Fruit fly (Drosophila melanogaster) whole organism, embryonic: ENCODE measurements around the gene CG11986.
A peak's percentile ranks its signal among the peaks of the same experiment; 100 is the strongest.

Experiments used
- CG10147 ChIP-seq: fragments of 200-800 bp; sonication (Bioruptor generic); optimal IDR thresholded peaks from 2 replicates; lab custom pipeline; 2019; ENCODE audit warnings: missing biosample characterization, mild to moderate bottlenecking, missing genetic modification characterization, moderate library complexity
- CG1024 ChIP-seq: fragments of 200-800 bp; sonication (Bioruptor generic); IDR thresholded peaks from 2 replicates; pipeline ENCODE4 v1.3.6; 2022; ENCODE audit warnings: missing biosample characterization, missing genetic modification characterization
- CG10462 ChIP-seq: fragments of 200-800 bp; sonication (Bioruptor generic); optimal IDR thresholded peaks from 2 replicates; lab custom pipeline; 2016; ENCODE audit warnings: missing biosample characterization, missing genetic modification characterization
- CG10654 ChIP-seq: fragments of 200-800 bp; sonication (Bioruptor generic); optimal IDR thresholded peaks from 2 replicates; lab custom pipeline; 2016; ENCODE audit warnings: missing biosample characterization, missing genetic modification characterization
- CG11696 ChIP-seq: fragments of 200-800 bp; sonication (Bioruptor generic); IDR thresholded peaks from 2 replicates; pipeline ENCODE4 v1.3.6; 2022; ENCODE audit warnings: missing biosample characterization, missing genetic modification characterization
- CG12769 ChIP-seq: fragments of 200-800 bp; sonication (Bioruptor generic); optimal IDR thresholded peaks from 2 replicates; lab custom pipeline; 2019; ENCODE audit warnings: missing biosample characterization, mild to moderate bottlenecking, missing genetic modification characterization, moderate library complexity
- CG14014 ChIP-seq: fragments of 200-800 bp; sonication (Bioruptor generic); IDR thresholded peaks from 2 replicates; pipeline ENCODE4 v1.3.6; 2022; ENCODE audit warnings: missing biosample characterization, missing genetic modification characterization
- CG17385 ChIP-seq: fragments of 200-800 bp; sonication (Bioruptor generic); optimal IDR thresholded peaks from 3 replicates; lab custom pipeline; 2018; ENCODE audit warnings: missing biosample characterization, mild to moderate bottlenecking, missing genetic modification characterization
- CG17802 ChIP-seq: fragments of 200-800 bp; sonication (Bioruptor generic); optimal IDR thresholded peaks from 2 replicates; lab custom pipeline; 2018; ENCODE audit warnings: missing biosample characterization, mild to moderate bottlenecking, missing genetic modification characterization, moderate library complexity
- CG2889 ChIP-seq: fragments of 200-800 bp; sonication (Bioruptor generic); IDR thresholded peaks from 3 replicates; pipeline ENCODE4 v1.3.6; 2022; ENCODE audit warnings: missing biosample characterization, missing genetic modification characterization
- CG30431 ChIP-seq: fragments of 200-800 bp; sonication (Bioruptor generic); optimal IDR thresholded peaks from 2 replicates; lab custom pipeline; 2017; ENCODE audit warnings: missing biosample characterization, missing genetic modification characterization
- CG32532 ChIP-seq: fragments of 200-800 bp; sonication (Bioruptor generic); IDR thresholded peaks from 2 replicates; pipeline ENCODE4 v1.3.6; 2022; ENCODE audit warnings: missing biosample characterization, missing genetic modification characterization
- CG34376 ChIP-seq: fragments of 200-800 bp; sonication (Bioruptor generic); optimal IDR thresholded peaks from 2 replicates; lab custom pipeline; 2018; ENCODE audit warnings: missing biosample characterization, mild to moderate bottlenecking, missing genetic modification characterization
- CG4404 ChIP-seq: fragments of 200-800 bp; sonication (Bioruptor generic); IDR thresholded peaks from 2 replicates; pipeline ENCODE4 v1.3.6; 2022; ENCODE audit warnings: missing biosample characterization, missing genetic modification characterization
- CG4820 ChIP-seq: fragments of 200-800 bp; sonication (Bioruptor generic); optimal IDR thresholded peaks from 3 replicates; lab custom pipeline; 2016; ENCODE audit warnings: missing biosample characterization, missing genetic modification characterization
- CG6791 ChIP-seq: fragments of 200-800 bp; sonication (Bioruptor generic); IDR thresholded peaks from 3 replicates; pipeline ENCODE4 v1.3.6; 2022; ENCODE audit warnings: missing biosample characterization, missing genetic modification characterization; ENCODE audit not compliant: partially characterized antibody
- CG7987 ChIP-seq: fragments of 200-800 bp; sonication (Bioruptor generic); optimal IDR thresholded peaks from 2 replicates; lab custom pipeline; 2018; ENCODE audit warnings: missing biosample characterization, mild to moderate bottlenecking, missing genetic modification characterization, moderate library complexity
- CG8290 ChIP-seq, 3 experiments: fragments of 200-800 bp; sonication (Bioruptor generic); optimal IDR thresholded peaks; 2 replicates each; lab custom pipeline; 2016 to 2019; ENCODE audit warnings: missing biosample characterization in 3 of 3, missing genetic modification characterization in 3 of 3, mild to moderate bottlenecking in 2 of 3, moderate library complexity in 1 of 3
- CG8478 ChIP-seq: fragments of >200 bp; optimal IDR thresholded peaks from 2 replicates; lab custom pipeline; 2018
- CG9817 ChIP-seq: fragments of 200-800 bp; sonication (Bioruptor generic); optimal IDR thresholded peaks from 2 replicates; lab custom pipeline; 2018; ENCODE audit warnings: missing biosample characterization, mild to moderate bottlenecking, missing genetic modification characterization, moderate library complexity
- CG9876 ChIP-seq: fragments of 200-800 bp; sonication (Bioruptor generic); optimal IDR thresholded peaks from 2 replicates; lab custom pipeline; 2016; ENCODE audit warnings: missing biosample characterization, missing genetic modification characterization
- CTCF ChIP-seq: fragments of 200-800 bp; sonication (Bioruptor generic); optimal IDR thresholded peaks from 2 replicates; lab custom pipeline; 2017; ENCODE audit warnings: missing biosample characterization, mild to moderate bottlenecking, missing genetic modification characterization, moderate library complexity
- Dbx ChIP-seq: fragments of 200-800 bp; sonication (Bioruptor generic); IDR thresholded peaks from 3 replicates; pipeline ENCODE4 v1.3.6; 2022; ENCODE audit warnings: missing biosample characterization, missing genetic modification characterization
- Dll ChIP-seq: fragments of 200-800 bp; sonication (Bioruptor generic); IDR thresholded peaks from 4 replicates; pipeline ENCODE4 v1.3.6; 2022; ENCODE audit warnings: missing biosample characterization, missing genetic modification characterization; ENCODE audit not compliant: partially characterized antibody
- E2f1 ChIP-seq: fragments of 200-800 bp; sonication (Bioruptor generic); IDR thresholded peaks from 2 replicates; pipeline ENCODE4 v1.3.6; 2022; ENCODE audit warnings: missing biosample characterization, missing genetic modification characterization
- ERR ChIP-seq: fragments of 200-800 bp; sonication (Bioruptor generic); optimal IDR thresholded peaks from 2 replicates; lab custom pipeline; 2016; ENCODE audit warnings: missing biosample characterization, missing genetic modification characterization
- HHEX ChIP-seq: fragments of 200-800 bp; sonication (Bioruptor generic); optimal IDR thresholded peaks from 3 replicates; lab custom pipeline; 2017; ENCODE audit warnings: missing biosample characterization, mild to moderate bottlenecking, missing genetic modification characterization, missing genetic modification reagents
- Hand ChIP-seq: fragments of 200-800 bp; sonication (Bioruptor generic); optimal IDR thresholded peaks from 2 replicates; lab custom pipeline; 2017; ENCODE audit warnings: mild to moderate bottlenecking, missing biosample characterization, missing genetic modification reagents, missing genetic modification characterization
- HmgZ ChIP-seq: fragments of 200-800 bp; sonication (Bioruptor generic); optimal IDR thresholded peaks from 2 replicates; lab custom pipeline; 2018; ENCODE audit warnings: missing biosample characterization, mild to moderate bottlenecking, missing genetic modification characterization
- Mrtf ChIP-seq: fragments of 200-800 bp; sonication (Bioruptor generic); IDR thresholded peaks from 3 replicates; pipeline ENCODE4 v1.3.6; 2022; ENCODE audit warnings: missing biosample characterization, missing genetic modification characterization
- Myb ChIP-seq: fragments of 200-800 bp; sonication (Bioruptor generic); optimal IDR thresholded peaks from 2 replicates; lab custom pipeline; 2016; ENCODE audit warnings: missing biosample characterization, missing genetic modification characterization
- Pdp1 ChIP-seq, 2 experiments: fragments of 200-800 bp; sonication (Bioruptor generic); optimal IDR thresholded peaks; 3 replicates each; lab custom pipeline; 2016; ENCODE audit warnings: missing biosample characterization in 2 of 2, missing genetic modification characterization in 2 of 2, mild to moderate bottlenecking in 1 of 2, moderate library complexity in 1 of 2
- Ravus ChIP-seq: fragments of 200-800 bp; sonication (Bioruptor generic); IDR thresholded peaks from 2 replicates; pipeline ENCODE4 v1.3.6; 2022; ENCODE audit warnings: missing biosample characterization, missing genetic modification characterization
- Sry-δ ChIP-seq: fragments of 200-800 bp; sonication (Bioruptor generic); optimal IDR thresholded peaks from 2 replicates; lab custom pipeline; 2016; ENCODE audit warnings: missing biosample characterization, missing genetic modification characterization
- Stat92E ChIP-seq, 3 experiments: fragments of >200 bp in 2 of 3; fragments of 200-800 bp in 1 of 3; sonication (Bioruptor generic) in 1 of 3; optimal IDR thresholded peaks; 2 replicates each; lab custom pipeline; 2017 to 2019; ENCODE audit warnings: missing biosample characterization in 3 of 3, missing genetic modification characterization in 3 of 3, mild to moderate bottlenecking in 1 of 3, moderate library complexity in 1 of 3
- bowl ChIP-seq: fragments of 200-800 bp; sonication (Bioruptor generic); IDR thresholded peaks from 2 replicates; pipeline ENCODE4 v1.3.6; 2022; ENCODE audit warnings: missing biosample characterization, missing genetic modification characterization
- chif ChIP-seq, 2 experiments: fragments of 200-800 bp; sonication (Bioruptor generic); optimal IDR thresholded peaks; 3 replicates each; lab custom pipeline; 2016; ENCODE audit warnings: missing biosample characterization in 2 of 2, missing genetic modification characterization in 2 of 2
- dpn ChIP-seq, 2 experiments: fragments of 200-800 bp; sonication (Bioruptor generic); optimal IDR thresholded peaks; 3 replicates each; lab custom pipeline; 2016; ENCODE audit warnings: missing biosample characterization in 2 of 2, missing genetic modification characterization in 2 of 2
- fd102C ChIP-seq: fragments of 200-800 bp; sonication (Bioruptor generic); optimal IDR thresholded peaks from 2 replicates; lab custom pipeline; 2018; ENCODE audit warnings: missing biosample characterization, mild to moderate bottlenecking, missing genetic modification characterization, moderate library complexity
- ftz-f1 ChIP-seq: fragments of 200-800 bp; sonication (Bioruptor generic); optimal IDR thresholded peaks from 2 replicates; lab custom pipeline; 2016; ENCODE audit warnings: missing biosample characterization, missing genetic modification characterization
- gem ChIP-seq: fragments of 200-800 bp; sonication (Bioruptor generic); optimal IDR thresholded peaks from 2 replicates; lab custom pipeline; 2019; ENCODE audit warnings: missing biosample characterization, mild to moderate bottlenecking, missing genetic modification characterization, moderate library complexity
- grn ChIP-seq: fragments of 200-800 bp; sonication (Bioruptor generic); optimal IDR thresholded peaks from 3 replicates; lab custom pipeline; 2017; ENCODE audit warnings: missing biosample characterization, missing genetic modification characterization
- nerfin-2 ChIP-seq: fragments of 200-800 bp; sonication (Bioruptor generic); IDR thresholded peaks from 2 replicates; pipeline ENCODE4 v1.3.6; 2022; ENCODE audit warnings: missing biosample characterization, missing genetic modification characterization; ENCODE audit not compliant: partially characterized antibody
- schlank ChIP-seq: fragments of 200-800 bp; sonication (Bioruptor generic); optimal IDR thresholded peaks from 2 replicates; lab custom pipeline; 2018; ENCODE audit warnings: missing biosample characterization, mild to moderate bottlenecking, missing genetic modification characterization
- sna ChIP-seq: fragments of 200-800 bp; sonication (Bioruptor generic); IDR thresholded peaks from 2 replicates; pipeline ENCODE4 v1.3.6; 2022; ENCODE audit warnings: missing biosample characterization, missing genetic modification characterization; ENCODE audit not compliant: partially characterized antibody
- sob ChIP-seq: fragments of 200-800 bp; sonication (Bioruptor generic); IDR thresholded peaks from 2 replicates; pipeline ENCODE4 v1.3.6; 2022; ENCODE audit warnings: missing biosample characterization, missing genetic modification characterization
- sug ChIP-seq: fragments of 200-800 bp; optimal IDR thresholded peaks from 2 replicates; lab custom pipeline; 2019; ENCODE audit warnings: missing biosample characterization, mild to moderate bottlenecking, missing genetic modification characterization, moderate library complexity
- trem ChIP-seq: fragments of 200-800 bp; optimal IDR thresholded peaks from 3 replicates; lab custom pipeline; 2019; ENCODE audit warnings: missing biosample characterization, mild to moderate bottlenecking, missing genetic modification characterization, moderate library complexity
- unpg ChIP-seq: fragments of 200-800 bp; sonication (Bioruptor generic); optimal IDR thresholded peaks from 3 replicates; lab custom pipeline; 2018; ENCODE audit warnings: missing biosample characterization, mild to moderate bottlenecking, missing genetic modification characterization, moderate library complexity
- zen2 ChIP-seq: fragments of 200-800 bp; sonication (Bioruptor generic); IDR thresholded peaks from 3 replicates; pipeline ENCODE4 v1.3.6; 2022; ENCODE audit warnings: missing biosample characterization, missing genetic modification characterization; ENCODE audit not compliant: partially characterized antibody

CG11986 gene

dm6 chr3R:9057398-9058058, 42.3 kb downstream of the CG11986 start (continued):
- TF ChIP-seq grn (GFP tag; lab: Kevin White, UChicago) (no peak), CG17802 (tag; lab: Kevin White, UChicago) (peak; percentile 69), Ravus (no peak), CG10654 (GFP tag; lab: Kevin White, UChicago) (peak; percentile 95), CG1024 (no peak), ftz-f1 (peak; percentile 68), Mrtf (no peak), gem (peak; percentile 100), fd102C (GFP tag; lab: Kevin White, UChicago) (peak; percentile 83), Sry-δ (GFP tag; lab: Kevin White, UChicago) (peak; percentile 66), CG7987 (GFP tag; lab: Kevin White, UChicago) (peak; percentile 92), CG9876 (GFP tag; lab: Kevin White, UChicago) (peak; percentile 6), CG12769 (tag; lab: Kevin White, UChicago) (peak; percentile 98), sna (GFP tag; lab: Robert Waterston, UW) (no peak), CG6791 (no peak), chif (GFP tag; optimal IDR thresholded peaks at IDR 0.05; lab: Kevin White, UChicago) (peak; percentile 45 to 70), CG10147 (GFP tag; lab: Kevin White, UChicago) (peak; percentile 99), CG11696 (GFP tag; lab: Robert Waterston, UW) (no peak), HHEX (peak; percentile 95), Dll (no peak), bowl (no peak), E2f1 (no peak), ERR (GFP tag; lab: Kevin White, UChicago) (peak; percentile 58), trem (tag; lab: Kevin White, UChicago) (peak; percentile 96), schlank (tag; lab: Kevin White, UChicago) (peak; percentile 86), nerfin-2 (no peak), CG14014 (no peak), CG8478 (lab: Kevin White, UChicago) (no peak), CG32532 (GFP tag; lab: Robert Waterston, UW) (no peak), CG10462 (GFP tag; lab: Kevin White, UChicago) (peak; percentile 91), Dbx (GFP tag; lab: Robert Waterston, UW) (no peak), unpg (peak; percentile 98), CG30431 (GFP tag; lab: Kevin White, UChicago) (peak; percentile 85), CG34376 (GFP tag; lab: Kevin White, UChicago) (peak; percentile 95), sob (GFP tag; lab: Robert Waterston, UW) (no peak), dpn (GFP tag; optimal IDR thresholded peaks at IDR 0.05; lab: Kevin White, UChicago) (peak; percentile 59 to 96), CTCF (GFP tag; lab: Kevin White, UChicago) (peak; percentile 63), Pdp1 (GFP tag; optimal IDR thresholded peaks at IDR 0.05; lab: Kevin White, UChicago) (peak; percentile 62 to 64), Myb (peak; percentile 47), CG4404 (GFP tag; lab: Robert Waterston, UW) (no peak), Stat92E (GFP tag; optimal IDR thresholded peaks at IDR 0.05; lab: Kevin White, UChicago) (peak in 1 of 3 experiments; percentile 93), CG4820 (GFP tag; lab: Kevin White, UChicago) (peak; percentile 89), CG17385 (GFP tag; lab: Kevin White, UChicago) (peak; percentile 95), zen2 (no peak), sug (tag; lab: Kevin White, UChicago) (peak; percentile 99), CG9817 (peak; percentile 97), CG2889 (GFP tag; lab: Robert Waterston, UW) (no peak), CG8290 (GFP tag; optimal IDR thresholded peaks at IDR 0.05; lab: Kevin White, UChicago) (peak; percentile 93), CG8290 (tag; optimal IDR thresholded peaks at IDR 0.05; lab: Kevin White, UChicago) (peak; percentile 74 to 98), HmgZ (tag; lab: Kevin White, UChicago) (peak; percentile 95), Hand (GFP tag; lab: Kevin White, UChicago) (peak; percentile 97)
